Worm (Caenorhabditis elegans): ENCODE results near the gene srw-136.

srw-136 gene

DNA sequence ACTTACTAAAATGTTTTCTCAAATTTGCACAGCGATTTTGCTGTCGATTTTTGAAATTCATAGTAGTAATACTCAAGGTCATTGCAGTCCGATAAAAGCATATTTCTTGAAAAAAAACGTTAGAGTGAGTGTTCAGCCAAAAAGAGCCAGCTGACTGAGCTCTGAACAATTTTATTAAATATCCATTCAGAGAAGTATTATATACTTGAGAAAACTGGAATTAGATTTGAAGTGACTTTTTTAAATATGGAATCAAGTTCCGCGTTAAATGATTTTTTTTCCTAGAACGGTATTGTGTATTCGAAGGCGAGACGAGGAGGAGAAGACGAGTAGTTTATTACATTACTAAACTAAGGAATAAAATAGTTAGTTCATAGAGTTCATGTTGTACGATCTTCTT, 18.9 kb downstream of the srw-136 start, which contains the start of gene srw-121:
Gene srw-121, minus strand, starts transcription at position 101 of the 400 bp plus-strand sequence.
- no peak for TF ChIP-seq pqm-1 (tag; optimal IDR thresholded peaks at IDR 0.05)
- TF ChIP-seq nhr-90 (tag; optimal IDR thresholded peaks at IDR 0.05; ENCODE audit: poor library complexity): no peak
- no peak for TF ChIP-seq C16A3.4 (tag; optimal IDR thresholded peaks at IDR 0.05)
- TF ChIP-seq grh-1 (GFP tag; IDR thresholded peaks at IDR 0.05): no peak
- TF ChIP-seq aha-1 (tag; optimal IDR thresholded peaks at IDR 0.05): no peak
- no peak for TF ChIP-seq mdl-1 (tag; optimal IDR thresholded peaks at IDR 0.05)
- TF ChIP-seq lin-13 (GFP tag; optimal IDR thresholded peaks at IDR 0.05): no peak
- TF ChIP-seq C34B4.2 (tag; optimal IDR thresholded peaks at IDR 0.05): no peak
- TF ChIP-seq ceh-88 (GFP tag; IDR thresholded peaks at IDR 0.05): no peak
- TF ChIP-seq nhr-237 (tag; optimal IDR thresholded peaks at IDR 0.05): no peak
- no peak for TF ChIP-seq nhr-76 (tag; optimal IDR thresholded peaks at IDR 0.05)
- TF ChIP-seq sup-37 (GFP tag; optimal IDR thresholded peaks at IDR 0.05): no peak
- no peak for TF ChIP-seq fos-1 (tag; optimal IDR thresholded peaks at IDR 0.05)
- TF ChIP-seq Y116A8C.19 (tag; optimal IDR thresholded peaks at IDR 0.05; ENCODE audit: borderline replicate concordance): no peak
- no peak for TF ChIP-seq swsn-7 (tag; optimal IDR thresholded peaks at IDR 0.05)
- TF ChIP-seq ceh-90 (tag; optimal IDR thresholded peaks at IDR 0.05): no peak
- TF ChIP-seq hpl-2 (GFP tag; optimal IDR thresholded peaks at IDR 0.05): no peak
- TF ChIP-seq mep-1 (tag; optimal IDR thresholded peaks at IDR 0.05): no peak
- no peak for TF ChIP-seq elt-2 (tag; optimal IDR thresholded peaks at IDR 0.05)

DNA sequence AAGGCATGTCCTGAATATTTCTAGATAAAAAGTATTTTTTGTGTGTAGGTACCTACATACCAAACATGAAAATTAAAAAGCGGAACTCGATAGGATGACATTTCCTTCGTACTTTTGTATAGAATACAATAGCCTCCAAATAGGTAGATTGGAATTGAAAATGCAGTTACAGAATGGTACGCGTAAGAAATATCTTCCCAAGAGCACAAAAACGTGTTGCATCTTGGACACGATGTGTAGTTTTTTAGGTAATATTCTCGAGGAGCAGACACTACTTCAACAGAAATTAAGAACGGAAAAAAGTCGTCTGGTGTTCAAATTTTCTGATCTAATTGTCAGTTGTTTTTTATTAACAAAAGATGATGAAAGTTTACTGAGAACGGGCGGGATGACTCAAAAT, 23.0 kb downstream of the srw-136 start, which contains the start of gene srh-85:
Gene srh-85, minus strand, starts transcription at position 101 of the 400 bp plus-strand sequence.
- no peak for TF ChIP-seq nhr-28 (tag; optimal IDR thresholded peaks at IDR 0.05)
- no peak for TF ChIP-seq efl-1 (optimal IDR thresholded peaks at IDR 0.05)
- peak in 1 of 2 experiments; percentile 62 for TF ChIP-seq efl-1 (GFP tag; optimal IDR thresholded peaks at IDR 0.05 in 1 of 2)

DNA sequence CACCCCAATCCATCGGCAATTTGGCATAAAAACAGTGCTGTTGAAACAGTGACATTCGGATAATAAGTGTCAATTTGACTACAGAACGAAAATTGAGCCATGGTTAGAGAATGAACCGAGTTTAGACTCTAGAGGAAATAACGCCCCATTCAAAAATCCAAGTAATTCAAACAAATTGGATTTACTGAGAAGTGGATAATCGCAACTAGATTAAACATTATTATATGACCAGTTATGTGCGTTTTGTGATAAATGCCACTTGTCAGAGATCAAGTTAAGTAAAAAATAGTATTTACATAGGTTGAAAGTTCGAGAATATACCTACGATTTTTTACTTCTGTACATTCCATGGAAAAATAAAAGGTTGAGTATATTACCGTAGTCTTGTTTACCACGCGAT, 25.1 kb downstream of the srw-136 start, which contains the start of gene srw-139:
Gene srw-139, minus strand, starts transcription at position 101 of the 400 bp plus-strand sequence.
- TF ChIP-seq mep-1 (tag; optimal IDR thresholded peaks at IDR 0.05): no peak

DNA sequence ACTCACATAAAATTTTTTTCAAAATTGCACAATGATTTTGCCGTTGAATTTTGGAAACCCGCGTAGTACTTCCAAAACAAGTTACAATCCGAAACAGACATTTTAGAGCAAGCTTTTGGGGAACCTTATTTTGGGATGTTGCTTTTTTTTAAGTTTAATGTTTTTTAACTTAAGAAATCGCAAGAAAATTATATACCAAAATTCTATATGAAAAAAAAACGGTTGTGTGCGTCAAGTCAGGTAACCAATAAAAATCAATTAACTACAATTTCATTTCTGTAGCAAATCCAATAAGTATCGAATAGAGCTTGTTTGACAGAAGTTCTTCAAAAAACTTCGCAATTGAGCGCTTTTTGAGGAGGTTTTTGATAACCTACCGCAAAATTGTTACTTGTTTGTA, 27.0 kb downstream of the srw-136 start, which contains the start of gene srw-117:
Gene srw-117, minus strand, starts transcription at position 101 of the 400 bp plus-strand sequence.
- TF ChIP-seq alr-1 (tag; optimal IDR thresholded peaks at IDR 0.05; ENCODE audit: borderline replicate concordance): no peak

DNA sequence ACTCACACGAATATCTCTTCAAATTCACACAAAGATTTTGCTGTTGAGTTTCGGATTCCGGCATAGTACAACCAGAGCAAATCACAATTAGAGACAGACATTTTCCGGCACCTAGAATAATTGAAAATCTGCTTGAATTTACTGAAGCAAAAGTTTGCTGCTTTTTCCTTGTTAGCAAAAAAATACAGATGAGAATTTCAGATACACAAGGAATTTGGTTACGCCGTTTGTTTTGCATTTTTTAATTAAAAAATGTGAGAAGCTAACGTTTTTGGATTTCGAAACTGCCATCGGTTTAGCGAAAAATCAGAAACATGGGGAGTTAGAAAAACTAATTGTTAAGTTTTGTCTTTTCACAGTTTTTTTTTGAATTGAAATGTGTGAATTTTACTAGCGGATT, 30.4 kb downstream of the srw-136 start, which contains the start of gene srw-118:
Gene srw-118, minus strand, starts transcription at position 101 of the 400 bp plus-strand sequence.
- TF ChIP-seq nhr-85 (tag) (no peak), unc-62 (GFP tag; optimal IDR thresholded peaks at IDR 0.05) (no peak), skn-1 (tag; optimal IDR thresholded peaks at IDR 0.05) (no peak), lin-35 (GFP tag; optimal IDR thresholded peaks at IDR 0.05) (no peak), ama-1 (optimal IDR thresholded peaks at IDR 0.05) (no peak), hlh-4 (tag; optimal IDR thresholded peaks at IDR 0.05) (no peak), elt-2 (tag; optimal IDR thresholded peaks at IDR 0.05) (no peak), ztf-4 (tag; optimal IDR thresholded peaks at IDR 0.05) (no peak), aha-1 (tag; optimal IDR thresholded peaks at IDR 0.05) (no peak), nhr-90 (tag; optimal IDR thresholded peaks at IDR 0.05; ENCODE audit: poor library complexity) (no peak)

DNA sequence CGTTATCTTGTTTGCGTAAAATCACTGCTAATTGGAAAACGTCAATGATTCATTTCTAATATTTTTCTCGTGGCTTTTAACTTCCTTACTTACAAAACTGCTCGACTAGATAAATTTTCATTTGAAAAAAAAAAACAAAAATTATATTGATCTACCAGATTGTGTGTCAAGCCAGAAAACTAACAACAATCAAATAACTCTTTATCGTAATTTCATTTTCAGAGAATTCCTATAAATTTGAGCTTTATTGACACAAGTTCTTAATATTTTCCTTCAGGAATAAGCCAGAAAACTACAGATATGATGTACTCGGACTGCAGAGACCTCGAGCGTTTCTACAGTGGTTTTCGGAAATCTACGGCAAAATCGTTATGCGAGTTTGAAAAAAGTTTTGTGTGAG, 34.1 kb downstream of the srw-136 start, which contains the start of gene srw-124:
Gene srw-124, plus strand, starts transcription at position 301 of the 400 bp plus-strand sequence.
- TF ChIP-seq nhr-12 (tag; optimal IDR thresholded peaks at IDR 0.05) (no peak), dpl-1 (GFP tag; optimal IDR thresholded peaks at IDR 0.05) (no peak), skn-1 (tag; optimal IDR thresholded peaks at IDR 0.05) (no peak), nhr-11 (tag; optimal IDR thresholded peaks at IDR 0.05) (no peak), sptf-1 (tag; optimal IDR thresholded peaks at IDR 0.05) (no peak), xbp-1 (tag; optimal IDR thresholded peaks at IDR 0.05) (no peak), unc-30 (tag; optimal IDR thresholded peaks at IDR 0.05) (no peak), nhr-77 (tag; optimal IDR thresholded peaks at IDR 0.05) (no peak), nhr-47 (tag; optimal IDR thresholded peaks at IDR 0.05) (no peak), pax-3 (tag; optimal IDR thresholded peaks at IDR 0.05) (no peak)

All from whole organism, L1 larva.